Worm (Caenorhabditis elegans): ENCODE results near the gene her-1.

ce11 chrV:9703549-9703948, 6.7 kb downstream of the her-1 start:
- TF ChIP-seq pha-4 (GFP tag; IDR thresholded peaks at IDR 0.05) (no peak), pha-4 (tag; optimal IDR thresholded peaks at IDR 0.05) (no peak), nhr-77 (tag; optimal IDR thresholded peaks at IDR 0.05) (no peak), ama-1 (optimal IDR thresholded peaks at IDR 0.05) (no peak), unc-62 (GFP tag; optimal IDR thresholded peaks at IDR 0.05 in 1 of 2) (no peak), unc-62 (tag; optimal IDR thresholded peaks at IDR 0.05) (no peak), mdl-1 (tag; optimal IDR thresholded peaks at IDR 0.05) (no peak), F49E8.2 (tag; optimal IDR thresholded peaks at IDR 0.05; ENCODE audit: borderline replicate concordance) (no peak)
